Fruit fly (Drosophila melanogaster) whole organism, embryonic: ENCODE results near the gene Nup153.

Experiments
- CG11723 ChIP-seq: fragments of 200-800 bp; sonication (Bioruptor generic); optimal IDR thresholded peaks from 2 replicates; lab custom pipeline; 2017; ENCODE audit warnings: missing biosample characterization, mild to moderate bottlenecking, missing genetic modification characterization
- CG2889 ChIP-seq: fragments of 200-800 bp; sonication (Bioruptor generic); IDR thresholded peaks from 3 replicates; pipeline ENCODE4 v1.3.6; 2022; ENCODE audit warnings: missing biosample characterization, missing genetic modification characterization
- CG32772 ChIP-seq: fragments of 200-800 bp; sonication (Bioruptor generic); IDR thresholded peaks from 2 replicates; pipeline ENCODE4 v1.3.6; 2022; ENCODE audit warnings: missing biosample characterization, missing genetic modification characterization
- CG8281 ChIP-seq: fragments of 200-800 bp; sonication (Bioruptor generic); optimal IDR thresholded peaks from 2 replicates; lab custom pipeline; 2018; ENCODE audit warnings: missing biosample characterization, mild to moderate bottlenecking, missing genetic modification characterization, moderate library complexity
- CG8478 ChIP-seq: fragments of >200 bp; optimal IDR thresholded peaks from 2 replicates; lab custom pipeline; 2018
- CG8924 ChIP-seq: fragments of 200-800 bp; optimal IDR thresholded peaks from 3 replicates; lab custom pipeline; 2019; ENCODE audit warnings: missing biosample characterization, mild to moderate bottlenecking, missing genetic modification characterization, moderate library complexity
- Gsc ChIP-seq: fragments of 200-800 bp; sonication (Bioruptor generic); IDR thresholded peaks from 2 replicates; pipeline ENCODE4 v1.3.6; 2022; ENCODE audit warnings: missing biosample characterization, missing genetic modification characterization
- Sox102F ChIP-seq: fragments of 200-800 bp; sonication (Bioruptor generic); optimal IDR thresholded peaks from 2 replicates; lab custom pipeline; 2018; ENCODE audit warnings: missing biosample characterization, mild to moderate bottlenecking, missing genetic modification characterization, moderate library complexity
- caup ChIP-seq: fragments of 200-800 bp; sonication (Bioruptor generic); optimal IDR thresholded peaks from 3 replicates; lab custom pipeline; 2017; ENCODE audit warnings: missing biosample characterization, mild to moderate bottlenecking, missing genetic modification characterization, moderate library complexity; ENCODE audit not compliant: severe bottlenecking
- ewg ChIP-seq: fragments of 200-800 bp; sonication (Bioruptor generic); optimal IDR thresholded peaks from 3 replicates; lab custom pipeline; 2017; ENCODE audit warnings: mild to moderate bottlenecking, missing biosample characterization, missing genetic modification reagents, missing genetic modification characterization
- ind ChIP-seq: fragments of 200-800 bp; sonication (Bioruptor generic); optimal IDR thresholded peaks from 3 replicates; lab custom pipeline; 2016; ENCODE audit warnings: missing biosample characterization, missing genetic modification characterization
- nau ChIP-seq: fragments of 200-800 bp; sonication (Bioruptor generic); optimal IDR thresholded peaks from 3 replicates; lab custom pipeline; 2017; ENCODE audit warnings: missing biosample characterization, mild to moderate bottlenecking, missing genetic modification characterization, missing genetic modification reagents
- nerfin-1 ChIP-seq: fragments of 200-800 bp; sonication (Bioruptor generic); optimal IDR thresholded peaks from 3 replicates; lab custom pipeline; 2019; ENCODE audit warnings: missing biosample characterization, mild to moderate bottlenecking, missing genetic modification characterization, moderate library complexity
- sqz ChIP-seq: fragments of 200-800 bp; sonication (Bioruptor generic); optimal IDR thresholded peaks from 3 replicates; lab custom pipeline; 2018; ENCODE audit warnings: missing biosample characterization, mild to moderate bottlenecking, missing genetic modification characterization

DNA sequence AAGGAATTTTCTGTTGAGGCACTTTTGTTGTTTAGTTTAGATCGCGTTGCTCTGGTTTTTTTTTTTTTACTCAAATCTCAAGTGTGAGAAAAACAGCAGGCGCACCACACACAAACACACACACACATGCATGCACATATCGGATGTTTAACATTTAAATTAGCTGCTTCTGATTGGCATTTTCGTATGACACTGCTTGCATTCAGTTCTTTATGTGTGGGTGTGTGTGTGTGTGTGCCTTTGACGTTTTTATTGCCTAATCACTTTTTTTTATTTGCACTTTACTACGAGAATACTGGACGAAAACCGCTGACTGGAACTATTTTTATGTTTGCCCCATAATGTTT is 49.4 kb downstream of the Nup153 start:
- TF ChIP-seq CG32772 (0 out of 2 replicates have a peak, but pooled peaks have one; percentile 8), sqz (peak; percentile 20), CG2889 (GFP tag; lab: Robert Waterston, UW) (no peak), CG8478 (lab: Kevin White, UChicago) (no peak), Gsc (no peak), nerfin-1 (tag; lab: Kevin White, UChicago) (no peak), CG8281 (tag; lab: Kevin White, UChicago) (no peak), Sox102F (GFP tag; lab: Kevin White, UChicago) (no peak), ind (GFP tag; lab: Kevin White, UChicago) (no peak), CG11723 (no peak), CG8924 (tag; lab: Kevin White, UChicago) (no peak), nau (GFP tag; lab: Kevin White, UChicago) (no peak), caup (GFP tag; lab: Kevin White, UChicago) (no peak), ewg (GFP tag; lab: Kevin White, UChicago) (no peak)
